Worm (Caenorhabditis elegans) whole organism, L3 larva: ENCODE data around the gene srt-34.

Experiments
- nhr-43 ChIP-seq: sonication (generic microtip); optimal IDR thresholded peaks from 2 replicates; lab custom pipeline; 2016; ENCODE audit warnings: mild to moderate bottlenecking, missing genetic modification characterization, missing compliant biosample characterization; ENCODE audit not compliant: poor library complexity, severe bottlenecking
- snpc-4 ChIP-seq: fragments of 150-350 bp; optimal IDR thresholded peaks from 2 replicates; lab custom pipeline; 2014; ENCODE audit warnings: missing biosample characterization, missing genetic modification characterization

- TF ChIP-seq snpc-4 (tag; lab: Kevin White, UChicago) = no peak
- no peak for TF ChIP-seq nhr-43
These were observed 8.8 kb upstream of the srt-34 start, which contains the start of gene T03D3.5 for ce11 chrV:2826815-2827214.
